Worm (Caenorhabditis elegans): ENCODE measurements around the gene T07F8.1.

T07F8.1 gene

ce11 chrII:7148099-7148498 lies at the start of gene T07F8.1:
T07F8.1 (plus strand) TSS chrII:7148399.
- TF ChIP-seq ceh-32 (tag; optimal IDR thresholded peaks at IDR 0.05; ENCODE audit: poor library complexity), result no peak
- TF ChIP-seq spr-3 (GFP tag; optimal IDR thresholded peaks at IDR 0.05), result no peak
- TF ChIP-seq D1046.2 (GFP tag; IDR thresholded peaks at IDR 0.05), result no peak
- no peak for TF ChIP-seq hlh-30 (tag; optimal IDR thresholded peaks at IDR 0.05; ENCODE audit: insufficient read depth)
- TF ChIP-seq dmd-6 (GFP tag; IDR thresholded peaks at IDR 0.05), result no peak
- TF ChIP-seq ces-1 (GFP tag; optimal IDR thresholded peaks at IDR 0.05), result no peak
- TF ChIP-seq ceh-20 (GFP tag; IDR thresholded peaks at IDR 0.05), result no peak
- no peak for TF ChIP-seq gei-8 (GFP tag; optimal IDR thresholded peaks at IDR 0.05)
- TF ChIP-seq nhr-10 (tag; optimal IDR thresholded peaks at IDR 0.05), result no peak
- TF ChIP-seq duxl-1 (tag; optimal IDR thresholded peaks at IDR 0.05; ENCODE audit: poor library complexity), result no peak
- TF ChIP-seq lim-7 (GFP tag; IDR thresholded peaks at IDR 0.05), result no peak
- TF ChIP-seq F44E2.7 (GFP tag; IDR thresholded peaks at IDR 0.05), result no peak
- no peak for TF ChIP-seq nhr-77 (tag; optimal IDR thresholded peaks at IDR 0.05)
- TF ChIP-seq nhr-28 (tag; optimal IDR thresholded peaks at IDR 0.05), result no peak
- no peak for TF ChIP-seq zfp-2 (tag; optimal IDR thresholded peaks at IDR 0.05)

ce11 chrII:7098578-7098977 lies 49.6 kb upstream of the T07F8.1 start, which contains the start of gene mct-5:
mct-5 (minus strand) TSS chrII:7098593.
- TF ChIP-seq mes-2 (tag; optimal IDR thresholded peaks at IDR 0.05; ENCODE audit: poor library complexity, severe bottlenecking), result no peak
- TF ChIP-seq zip-2 (tag; optimal IDR thresholded peaks at IDR 0.05), result no peak
- TF ChIP-seq snpc-4 (tag; optimal IDR thresholded peaks at IDR 0.05), result no peak
- TF ChIP-seq T20F7.1 (GFP tag; optimal IDR thresholded peaks at IDR 0.05), result no peak
- TF ChIP-seq zfp-3 (GFP tag; conservative IDR thresholded peaks at IDR 0.05), result no peak
- no peak for TF ChIP-seq hlh-30 (tag; optimal IDR thresholded peaks at IDR 0.05; ENCODE audit: insufficient read depth)
- TF ChIP-seq spr-3 (GFP tag; optimal IDR thresholded peaks at IDR 0.05), result no peak
- no peak for TF ChIP-seq arid-1 (GFP tag; conservative IDR thresholded peaks at IDR 0.05)

ce11 chrII:7099231-7099630 lies 49.0 kb upstream of the T07F8.1 start:
- 0 out of 4 replicates have a peak, but pooled peaks of 1 of the 2 experiments have one; percentile 3 for TF ChIP-seq madf-5 (GFP tag; IDR thresholded peaks at IDR 0.05)
- peak; percentile 74; the same call in 1 of the 2 replicates for TF ChIP-seq zfp-3 (GFP tag; conservative IDR thresholded peaks at IDR 0.05)
- TF ChIP-seq T26A8.4 (GFP tag; IDR thresholded peaks at IDR 0.05), result no peak
- TF ChIP-seq unc-62 (GFP tag; optimal IDR thresholded peaks at IDR 0.05 in 1 of 2), result peak in 1 of 2 experiments; percentile 96
- no peak for TF ChIP-seq unc-62 (tag; optimal IDR thresholded peaks at IDR 0.05)
- TF ChIP-seq ceh-82 (tag; optimal IDR thresholded peaks at IDR 0.05), result no peak
- peak; percentile 63 for TF ChIP-seq ama-1 (optimal IDR thresholded peaks at IDR 0.05)
- no peak for TF ChIP-seq mes-2 (tag; optimal IDR thresholded peaks at IDR 0.05; ENCODE audit: poor library complexity, severe bottlenecking)
- TF ChIP-seq hif-1 (tag; optimal IDR thresholded peaks at IDR 0.05), result peak in 1 of 2 experiments; percentile 31
- peak; percentile 38 for TF ChIP-seq T20F7.1 (GFP tag; optimal IDR thresholded peaks at IDR 0.05)
- TF ChIP-seq lsy-2 (tag; optimal IDR thresholded peaks at IDR 0.05), result peak in 1 of 2 experiments; percentile 10

- TF ChIP-seq ceh-82 (tag; optimal IDR thresholded peaks at IDR 0.05) (no peak), snpc-1.2 (GFP tag; IDR thresholded peaks at IDR 0.05) (no peak), tag-97 (GFP tag; IDR thresholded peaks at IDR 0.05) (no peak), dmd-8 (GFP tag; IDR thresholded peaks at IDR 0.05) (no peak), T20F7.1 (GFP tag; optimal IDR thresholded peaks at IDR 0.05) (peak; percentile 59), ama-1 (optimal IDR thresholded peaks at IDR 0.05) (peak; percentile 70), dmd-6 (GFP tag; IDR thresholded peaks at IDR 0.05) (peak; percentile 44), lin-38 (GFP tag; IDR thresholded peaks at IDR 0.05) (peak; percentile 42), mxl-3 (GFP tag; optimal IDR thresholded peaks at IDR 0.05) (no peak), lin-15B (tag; optimal IDR thresholded peaks at IDR 0.05) (no peak), lin-29 (GFP tag; IDR thresholded peaks at IDR 0.05) (no peak), nhr-42 (GFP tag; IDR thresholded peaks at IDR 0.05) (no peak), madf-5 (GFP tag; IDR thresholded peaks at IDR 0.05) (0 out of 4 replicates have a peak, but pooled peaks of 1 of the 2 experiments have one; percentile 13), mxl-2 (GFP tag; conservative IDR thresholded peaks at IDR 0.05) (no peak), T26A8.4 (GFP tag; IDR thresholded peaks at IDR 0.05) (peak; percentile 54; the same call in 1 of the 2 replicates), zfp-3 (GFP tag; conservative IDR thresholded peaks at IDR 0.05) (peak; percentile 85; the same call in 1 of the 2 replicates), saeg-2 (GFP tag; IDR thresholded peaks at IDR 0.05) (0 out of 2 replicates have a peak, but pooled peaks have one; percentile 66), hlh-30 (tag; optimal IDR thresholded peaks at IDR 0.05; ENCODE audit: insufficient read depth) (no peak), hif-1 (tag; optimal IDR thresholded peaks at IDR 0.05) (peak in 1 of 2 experiments; percentile 1), ces-1 (GFP tag; optimal IDR thresholded peaks at IDR 0.05) (no peak), mes-2 (tag; optimal IDR thresholded peaks at IDR 0.05; ENCODE audit: poor library complexity, severe bottlenecking) (no peak), lin-13 (GFP tag; optimal IDR thresholded peaks at IDR 0.05) (no peak)
Measured at ce11 chrII:7100838-7101237, 47.4 kb upstream of the T07F8.1 start, which contains the start of gene mmaa-1. mmaa-1 (minus strand) TSS chrII:7101165.
